Worm (Caenorhabditis elegans): ENCODE results near the gene madf-5.

Gene madf-5

DNA sequence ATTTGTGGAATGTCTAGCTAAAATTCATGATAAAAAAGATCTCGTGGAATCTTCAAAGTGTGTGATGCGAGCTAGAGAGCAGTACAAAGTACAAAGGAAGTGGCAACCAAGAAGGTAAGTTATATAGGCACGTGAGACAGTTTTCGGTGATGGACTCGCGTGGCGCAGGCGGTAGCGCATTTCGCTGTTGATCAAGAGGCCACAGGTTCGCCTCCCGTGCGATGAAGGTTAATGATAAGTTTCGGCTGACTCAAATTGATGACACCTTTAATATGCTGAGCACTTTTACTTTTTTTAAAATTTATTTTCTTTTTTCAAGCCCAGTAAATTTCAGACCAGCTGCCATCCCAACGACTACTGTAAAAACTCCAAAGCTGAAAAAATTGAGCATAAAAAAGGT is 43.5 kb downstream of the madf-5 start (continued):
- TF ChIP-seq rpc-1 (optimal IDR thresholded peaks at IDR 0.05): peak; percentile 84
- TF ChIP-seq rpc-1 (tag; optimal IDR thresholded peaks at IDR 0.05): peak; percentile 91
- no peak for TF ChIP-seq sdz-38 (tag; optimal IDR thresholded peaks at IDR 0.05)
- no peak for TF ChIP-seq Y67H2A.10 (GFP tag; conservative IDR thresholded peaks at IDR 0.05)
- 0 out of 2 replicates have a peak, but pooled peaks have one; percentile 15 for TF ChIP-seq C17E4.6 (GFP tag; IDR thresholded peaks at IDR 0.05)
- TF ChIP-seq ceh-79 (tag; optimal IDR thresholded peaks at IDR 0.05): peak; percentile 5
- TF ChIP-seq zfh-2 (GFP tag; conservative IDR thresholded peaks at IDR 0.05): no peak
- TF ChIP-seq bed-2 (GFP tag; IDR thresholded peaks at IDR 0.05): peak; percentile 64; the same call in 1 of the 2 replicates
- TF ChIP-seq repo-1 (tag; optimal IDR thresholded peaks at IDR 0.05): peak; percentile 57
- TF ChIP-seq hmg-1.2 (GFP tag; IDR thresholded peaks at IDR 0.05): peak; percentile 61
- peak; percentile 60; the same call in 1 of the 2 replicates for TF ChIP-seq hsf-1 (GFP tag; IDR thresholded peaks at IDR 0.05)
- TF ChIP-seq madf-10 (tag; optimal IDR thresholded peaks at IDR 0.05): peak; percentile 41
- TF ChIP-seq ceh-27 (GFP tag; optimal IDR thresholded peaks at IDR 0.05): peak; percentile 59
- TF ChIP-seq B0035.1 (tag; optimal IDR thresholded peaks at IDR 0.05): no peak
- TF ChIP-seq let-526 (GFP tag; IDR thresholded peaks at IDR 0.05): no peak
- TF ChIP-seq F52B5.7 (tag; optimal IDR thresholded peaks at IDR 0.05): peak; percentile 74
- peak; percentile 50; the same call in 1 of the 2 replicates for TF ChIP-seq ztf-28 (GFP tag; IDR thresholded peaks at IDR 0.05)
- no peak for TF ChIP-seq attf-6 (GFP tag; IDR thresholded peaks at IDR 0.05)
- peak in 1 of 2 experiments; percentile 26 for TF ChIP-seq let-607 (tag; optimal IDR thresholded peaks at IDR 0.05)
- peak; percentile 72 for TF ChIP-seq madf-6 (GFP tag; IDR thresholded peaks at IDR 0.05)
- TF ChIP-seq lir-1 (GFP tag; conservative IDR thresholded peaks at IDR 0.05): 0 out of 2 replicates have a peak, but pooled peaks have one; percentile 48
- TF ChIP-seq T07F8.4 (tag; optimal IDR thresholded peaks at IDR 0.05): peak; percentile 67
- TF ChIP-seq athp-1 (tag; optimal IDR thresholded peaks at IDR 0.05): peak; percentile 69
- TF ChIP-seq pha-4 (tag; optimal IDR thresholded peaks at IDR 0.05): no peak
- TF ChIP-seq mcd-1 (GFP tag; IDR thresholded peaks at IDR 0.05): peak; percentile 55
- peak; percentile 69 for TF ChIP-seq zim-3 (tag; optimal IDR thresholded peaks at IDR 0.05)
- TF ChIP-seq F55B11.4 (tag; optimal IDR thresholded peaks at IDR 0.05; ENCODE audit: borderline replicate concordance, insufficient read depth): no peak
- peak; percentile 44 for TF ChIP-seq lsl-1 (GFP tag; optimal IDR thresholded peaks at IDR 0.05)
- TF ChIP-seq nfya-1 (tag; optimal IDR thresholded peaks at IDR 0.05; ENCODE audit: borderline replicate concordance, insufficient read depth): no peak
- TF ChIP-seq ceh-91 (GFP tag; IDR thresholded peaks at IDR 0.05): no peak
- peak; percentile 90 for TF ChIP-seq tbp1 (GFP tag; optimal IDR thresholded peaks at IDR 0.05)
- TF ChIP-seq ztf-25 (GFP tag; IDR thresholded peaks at IDR 0.05): peak; percentile 87; the same call in 1 of the 2 replicates
- TF ChIP-seq bed-1 (GFP tag; IDR thresholded peaks at IDR 0.05): no peak
- peak; percentile 95 for TF ChIP-seq nhr-90 (tag; optimal IDR thresholded peaks at IDR 0.05)
- no peak for TF ChIP-seq ceh-58 (GFP tag; IDR thresholded peaks at IDR 0.05)
- no peak for TF ChIP-seq tbx-9 (tag; optimal IDR thresholded peaks at IDR 0.05; ENCODE audit: borderline replicate concordance)
- TF ChIP-seq B0019.2 (GFP tag; conservative IDR thresholded peaks at IDR 0.05): 0 out of 2 replicates have a peak, but pooled peaks have one; percentile 14
- no peak for TF ChIP-seq ztf-3 (GFP tag; optimal IDR thresholded peaks at IDR 0.05)
- TF ChIP-seq Y53F4B.3 (GFP tag; IDR thresholded peaks at IDR 0.05): no peak
- no peak for TF ChIP-seq cebp-1 (GFP tag; IDR thresholded peaks at IDR 0.05)
- TF ChIP-seq cebp-1 (tag; optimal IDR thresholded peaks at IDR 0.05): no peak
- TF ChIP-seq F39B2.1 (GFP tag; IDR thresholded peaks at IDR 0.05): no peak
- peak; percentile 49 for TF ChIP-seq attf-5 (GFP tag; optimal IDR thresholded peaks at IDR 0.05)
- peak; percentile 3 for TF ChIP-seq nhr-179 (tag; optimal IDR thresholded peaks at IDR 0.05)
- peak; percentile 72 for TF ChIP-seq F57A8.1 (GFP tag; optimal IDR thresholded peaks at IDR 0.05)
- 0 out of 2 replicates have a peak, but pooled peaks have one; percentile 25 for TF ChIP-seq hmg-20 (GFP tag; IDR thresholded peaks at IDR 0.05)
- no peak for TF ChIP-seq ceh-100 (GFP tag; IDR thresholded peaks at IDR 0.05)
- TF ChIP-seq dpl-1 (GFP tag; optimal IDR thresholded peaks at IDR 0.05): no peak
- 0 out of 2 replicates have a peak, but pooled peaks have one; percentile 20 for TF ChIP-seq egl-18 (GFP tag; IDR thresholded peaks at IDR 0.05)
